Worm (Caenorhabditis elegans) whole organism, L1 larva: ENCODE results near the gene twk-32.
A peak's percentile ranks its signal among the peaks of the same experiment; 100 is the strongest.

Source experiments
- C16A3.4 ChIP-seq: fragments of 150-350 bp; optimal IDR thresholded peaks from 2 replicates; lab custom pipeline; 2014; ENCODE audit warnings: missing biosample characterization, missing genetic modification characterization
- C34B4.2 ChIP-seq: sonication (generic microtip); optimal IDR thresholded peaks from 2 replicates; lab custom pipeline; 2017; ENCODE audit warnings: mild to moderate bottlenecking, missing genetic modification characterization, missing compliant biosample characterization
- F16B12.6 ChIP-seq: fragments of 150-350 bp; optimal IDR thresholded peaks from 2 replicates; lab custom pipeline; 2014; ENCODE audit warnings: missing biosample characterization, missing genetic modification characterization
- aha-1 ChIP-seq: fragments of 150-350 bp; optimal IDR thresholded peaks from 2 replicates; lab custom pipeline; 2014; ENCODE audit warnings: missing biosample characterization, missing genetic modification characterization
- blmp-1 ChIP-seq: fragments of 150-350 bp; optimal IDR thresholded peaks from 2 replicates; lab custom pipeline; 2014; ENCODE audit warnings: missing biosample characterization, missing genetic modification characterization
- ceh-63 ChIP-seq: fragments of 200-800 bp; sonication (Bioruptor generic); optimal IDR thresholded peaks from 2 replicates; lab custom pipeline; 2018; ENCODE audit warnings: mild to moderate bottlenecking, missing genetic modification characterization, missing compliant biosample characterization
- dpl-1 ChIP-seq, 3 experiments: fragments of 150-350 bp in 2 of 3; sonication (generic microtip) in 1 of 3; optimal IDR thresholded peaks; 2 replicates each; lab custom pipeline; 2014 to 2017; ENCODE audit warnings: missing biosample characterization in 3 of 3, missing genetic modification characterization in 3 of 3, missing genetic modification reagents in 3 of 3
- dsc-1 ChIP-seq: sonication (generic microtip); optimal IDR thresholded peaks from 2 replicates; lab custom pipeline; 2016; ENCODE audit warnings: mild to moderate bottlenecking, missing genetic modification characterization, missing compliant biosample characterization
- efl-1 ChIP-seq, 4 experiments: fragments of 150-350 bp; optimal IDR thresholded peaks in 3 of 4; peaks in 1 of 4; 1 replicate in 1 of 4; 2 replicates in 3 of 4; lab custom pipeline; 2014; ENCODE audit warnings: missing biosample characterization in 2 of 4, missing genetic modification characterization in 2 of 4, missing genetic modification reagents in 2 of 4
- efl-3 ChIP-seq: fragments of 200-800 bp; sonication (Bioruptor generic); optimal IDR thresholded peaks from 2 replicates; lab custom pipeline; 2018; ENCODE audit warnings: mild to moderate bottlenecking, missing genetic modification characterization, missing compliant biosample characterization
- elt-3 ChIP-seq, 6 experiments: fragments of 150-350 bp in 1 of 6; sonication (generic microtip); optimal IDR thresholded peaks; 2 replicates each; lab custom pipeline; 2017 to 2018; ENCODE audit warnings: missing biosample characterization in 6 of 6, missing genetic modification characterization in 6 of 6, inconsistent platforms in 1 of 6
- ets-5 ChIP-seq: fragments of 200-800 bp; sonication (Bioruptor generic); IDR thresholded peaks from 2 replicates; pipeline ENCODE4 v1.3.6; 2022; ENCODE audit warnings: missing genetic modification characterization, missing compliant biosample characterization
- fkh-4 ChIP-seq: sonication (generic microtip); optimal IDR thresholded peaks from 2 replicates; lab custom pipeline; 2016; ENCODE audit warnings: missing compliant biosample characterization, missing genetic modification characterization, borderline replicate concordance
- fkh-8 ChIP-seq: sonication (generic microtip); optimal IDR thresholded peaks from 2 replicates; lab custom pipeline; 2016; ENCODE audit warnings: mild to moderate bottlenecking, missing genetic modification characterization, missing compliant biosample characterization
- fos-1 ChIP-seq: fragments of 150-350 bp; optimal IDR thresholded peaks from 2 replicates; lab custom pipeline; 2014; ENCODE audit warnings: missing biosample characterization, missing genetic modification characterization
- grh-1 ChIP-seq: fragments of 200-800 bp; sonication (Bioruptor generic); IDR thresholded peaks from 2 replicates; pipeline ENCODE4 v1.3.6; 2022; ENCODE audit warnings: missing genetic modification reagents, missing genetic modification characterization, missing compliant biosample characterization
- hpl-2 ChIP-seq: fragments of 150-350 bp; optimal IDR thresholded peaks from 2 replicates; lab custom pipeline; 2014; ENCODE audit warnings: missing biosample characterization, missing genetic modification reagents, missing genetic modification characterization
- lin-13 ChIP-seq: fragments of 150-350 bp; optimal IDR thresholded peaks from 2 replicates; lab custom pipeline; 2014; ENCODE audit warnings: missing biosample characterization, missing genetic modification reagents, missing genetic modification characterization
- lin-14 ChIP-seq: fragments of 200-800 bp; sonication (Bioruptor generic); optimal IDR thresholded peaks from 2 replicates; lab custom pipeline; 2018; ENCODE audit warnings: mild to moderate bottlenecking, missing genetic modification characterization, moderate library complexity, missing compliant biosample characterization
- lin-15B ChIP-seq: fragments of 150-350 bp; sonication (generic microtip); optimal IDR thresholded peaks from 3 replicates; lab custom pipeline; 2014; ENCODE audit warnings: missing biosample characterization, missing genetic modification characterization
- lin-35 ChIP-seq, 2 experiments: fragments of 150-350 bp; optimal IDR thresholded peaks; 2 replicates each; lab custom pipeline; 2014; ENCODE audit warnings: missing biosample characterization in 2 of 2, missing genetic modification characterization in 2 of 2, missing genetic modification reagents in 2 of 2
- lin-39 ChIP-seq: fragments of 150-350 bp; optimal IDR thresholded peaks from 2 replicates; lab custom pipeline; 2014; ENCODE audit warnings: missing biosample characterization, missing genetic modification reagents, missing genetic modification characterization
- lir-3 ChIP-seq: sonication (generic microtip); optimal IDR thresholded peaks from 2 replicates; lab custom pipeline; 2016; ENCODE audit warnings: mild to moderate bottlenecking, missing genetic modification characterization, moderate library complexity, missing compliant biosample characterization; ENCODE audit not compliant: poor library complexity
- lsy-2 ChIP-seq, 2 experiments: fragments of 150-350 bp; optimal IDR thresholded peaks; 2 replicates each; lab custom pipeline; 2014; ENCODE audit warnings: missing biosample characterization in 2 of 2, missing genetic modification characterization in 2 of 2
- mep-1 ChIP-seq: fragments of 150-350 bp; optimal IDR thresholded peaks from 2 replicates; lab custom pipeline; 2014; ENCODE audit warnings: missing biosample characterization, missing genetic modification characterization
- nhr-19 ChIP-seq: fragments of 200-800 bp; sonication (Bioruptor generic); conservative IDR thresholded peaks from 2 replicates; pipeline ENCODE4 v1.3.6; 2022; ENCODE audit warnings: missing genetic modification characterization, missing compliant biosample characterization
- nhr-20 ChIP-seq: sonication (generic microtip); optimal IDR thresholded peaks from 2 replicates; lab custom pipeline; 2016; ENCODE audit warnings: mild to moderate bottlenecking, missing genetic modification characterization, missing compliant biosample characterization
- nhr-71 ChIP-seq: sonication (generic microtip); optimal IDR thresholded peaks from 2 replicates; lab custom pipeline; 2016; ENCODE audit warnings: mild to moderate bottlenecking, missing genetic modification characterization, moderate library complexity, missing compliant biosample characterization
- nhr-76 ChIP-seq: sonication (generic microtip); optimal IDR thresholded peaks from 2 replicates; lab custom pipeline; 2017; ENCODE audit warnings: missing biosample characterization, missing genetic modification characterization
- nhr-85 ChIP-seq: sonication (generic microtip); peaks from one replicate; lab custom pipeline; 2016; ENCODE audit warnings: missing genetic modification characterization, inconsistent platforms, missing compliant biosample characterization
- nhr-90 ChIP-seq: sonication (generic microtip); optimal IDR thresholded peaks from 2 replicates; lab custom pipeline; 2016; ENCODE audit warnings: mild to moderate bottlenecking, missing genetic modification characterization, missing compliant biosample characterization; ENCODE audit not compliant: poor library complexity
- pag-3 ChIP-seq: sonication (generic microtip); optimal IDR thresholded peaks from 2 replicates; lab custom pipeline; 2017; ENCODE audit warnings: missing genetic modification characterization, mild to moderate bottlenecking, missing compliant biosample characterization, antibody characterized with exemption, borderline replicate concordance; ENCODE audit not compliant: insufficient read depth
- rnt-1 ChIP-seq: sonication (generic microtip); optimal IDR thresholded peaks from 2 replicates; lab custom pipeline; 2016; ENCODE audit warnings: mild to moderate bottlenecking, missing genetic modification characterization, moderate library complexity, missing compliant biosample characterization
- skn-1 ChIP-seq: fragments of 150-350 bp; optimal IDR thresholded peaks from 2 replicates; lab custom pipeline; 2014; ENCODE audit warnings: missing biosample characterization, missing genetic modification characterization
- snu-23 ChIP-seq: sonication (generic microtip); optimal IDR thresholded peaks from 2 replicates; lab custom pipeline; 2016; ENCODE audit warnings: missing genetic modification characterization, missing compliant biosample characterization
- tbx-2 ChIP-seq: sonication (generic microtip); optimal IDR thresholded peaks from 2 replicates; lab custom pipeline; 2016; ENCODE audit warnings: missing genetic modification characterization, missing compliant biosample characterization
- unc-130 ChIP-seq: fragments of 150-350 bp; optimal IDR thresholded peaks from 2 replicates; lab custom pipeline; 2017; ENCODE audit warnings: missing biosample characterization, missing genetic modification characterization, inconsistent platforms
- unc-86 ChIP-seq: sonication (generic microtip); optimal IDR thresholded peaks from 2 replicates; lab custom pipeline; 2016; ENCODE audit warnings: missing genetic modification characterization, missing compliant biosample characterization
- vab-15 ChIP-seq: sonication (generic microtip); optimal IDR thresholded peaks from 2 replicates; lab custom pipeline; 2017; ENCODE audit warnings: missing genotype, mild to moderate bottlenecking, missing genetic modification characterization, missing compliant biosample characterization
- zip-4 ChIP-seq: fragments of 200-800 bp; sonication (Bioruptor generic); optimal IDR thresholded peaks from 2 replicates; lab custom pipeline; 2018; ENCODE audit warnings: mild to moderate bottlenecking, missing genetic modification characterization, moderate library complexity, missing compliant biosample characterization
- ztf-11 ChIP-seq, 2 experiments: sonication (generic microtip); optimal IDR thresholded peaks; 2 replicates each; lab custom pipeline; 2016 to 2017; ENCODE audit warnings: missing genetic modification characterization in 2 of 2, missing biosample characterization in 1 of 2, missing compliant biosample characterization in 1 of 2

twk-32 gene

ce11 chrV:13789362-13789761, 7.1 kb upstream of the twk-32 start (continued):
- TF ChIP-seq rnt-1 (tag; lab: Kevin White, UChicago) = peak; percentile 80
- peak; percentile 88 for TF ChIP-seq lin-15B (tag; lab: Kevin White, UChicago)
- TF ChIP-seq C16A3.4 (tag; lab: Kevin White, UChicago) = peak; percentile 89

ce11 chrV:13790117-13790516, 6.3 kb upstream of the twk-32 start:
- TF ChIP-seq fkh-8 (tag; lab: Kevin White, UChicago) = peak; percentile 6
- no peak for TF ChIP-seq ets-5

DNA sequence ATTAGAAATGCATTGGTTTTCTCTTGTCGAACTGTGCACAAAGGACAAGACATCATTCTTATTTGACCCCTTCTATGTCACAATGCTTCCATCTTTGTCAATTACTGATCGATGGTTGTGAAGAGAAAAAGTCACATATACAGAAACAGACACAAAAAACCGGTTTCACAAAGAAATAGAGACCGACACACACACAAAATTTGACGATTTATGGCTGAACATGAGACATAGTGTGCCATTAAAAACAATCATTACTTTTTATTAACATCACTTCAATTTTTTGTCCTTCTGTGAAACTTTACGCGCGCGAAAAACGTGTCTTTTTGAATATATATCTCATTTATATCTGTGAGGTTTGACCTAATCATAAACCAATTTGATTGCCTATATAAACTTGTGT, 5.9 kb upstream of the twk-32 start:
- TF ChIP-seq blmp-1 (tag; lab: Kevin White, UChicago) (peak; percentile 54), skn-1 (no peak), elt-3 (tag; optimal IDR thresholded peaks at IDR 0.05; lab: Kevin White, UChicago) (peak in 2 of 6 experiments; percentile 54 to 67), lin-35 (GFP tag; optimal IDR thresholded peaks at IDR 0.05; lab: Kevin White, UChicago) (peak in 1 of 2 experiments; percentile 57), dsc-1 (tag; lab: Kevin White, UChicago) (no peak), lsy-2 (tag; optimal IDR thresholded peaks at IDR 0.05; lab: Kevin White, UChicago) (peak in 1 of 2 experiments; percentile 58), nhr-19 (GFP tag; lab: Robert Waterston, UW) (peak; percentile 41; the same call in 1 of the 2 replicates), ztf-11 (tag; optimal IDR thresholded peaks at IDR 0.05; lab: Kevin White, UChicago) (peak in 1 of 2 experiments; percentile 25), mep-1 (peak; percentile 37), dpl-1 (GFP tag; optimal IDR thresholded peaks at IDR 0.05; lab: Kevin White, UChicago) (peak in 2 of 3 experiments; percentile 30 to 42), grh-1 (GFP tag; lab: Robert Waterston, UW) (peak; percentile 91), lin-13 (GFP tag; lab: Kevin White, UChicago) (no peak), vab-15 (tag; lab: Kevin White, UChicago) (peak; percentile 32), pag-3 (no peak), lin-14 (GFP tag; lab: Kevin White, UChicago) (peak; percentile 82), tbx-2 (peak; percentile 20), unc-86 (tag; lab: Kevin White, UChicago) (peak; percentile 4), unc-130 (peak; percentile 31), nhr-71 (tag; lab: Kevin White, UChicago) (peak; percentile 60), efl-3 (GFP tag; lab: Kevin White, UChicago) (no peak), nhr-90 (tag; lab: Kevin White, UChicago) (peak; percentile 48), snu-23 (GFP tag; lab: Kevin White, UChicago) (peak; percentile 75), nhr-76 (no peak), nhr-85 (tag; lab: Kevin White, UChicago) (peak; percentile 93), nhr-20 (tag; lab: Kevin White, UChicago) (peak; percentile 63)

ce11 chrV:13794046-13794445, 2.4 kb upstream of the twk-32 start:
- TF ChIP-seq ceh-63 (GFP tag; lab: Kevin White, UChicago) (no peak), pag-3 (no peak), aha-1 (tag; lab: Kevin White, UChicago) (no peak)

- TF ChIP-seq fos-1 (tag; lab: Kevin White, UChicago) = no peak
- no peak for TF ChIP-seq elt-3 (tag; optimal IDR thresholded peaks at IDR 0.05; lab: Kevin White, UChicago)
- no peak for TF ChIP-seq grh-1 (GFP tag; lab: Robert Waterston, UW)
- no peak for TF ChIP-seq lin-39 (tag; lab: Kevin White, UChicago)
- TF ChIP-seq F16B12.6 (tag; lab: Kevin White, UChicago) = no peak
- TF ChIP-seq unc-86 (tag; lab: Kevin White, UChicago) = no peak
- no peak for TF ChIP-seq zip-4
- no peak for TF ChIP-seq C16A3.4 (tag; lab: Kevin White, UChicago)
- no peak for TF ChIP-seq blmp-1 (tag; lab: Kevin White, UChicago)
- no peak for TF ChIP-seq efl-1 (optimal IDR thresholded peaks at IDR 0.05; lab: Kevin White, UChicago)
- no peak for TF ChIP-seq efl-1 (GFP tag; optimal IDR thresholded peaks at IDR 0.05 in 1 of 2; lab: Kevin White, UChicago)
- no peak for TF ChIP-seq lir-3
- TF ChIP-seq hpl-2 (GFP tag; lab: Kevin White, UChicago) = no peak
- no peak for TF ChIP-seq fkh-4 (tag; lab: Kevin White, UChicago)
- no peak for TF ChIP-seq C34B4.2 (tag; lab: Kevin White, UChicago)
Measured at ce11 chrV:13799190-13799589, 2.7 kb downstream of the twk-32 start.
